Worm (Caenorhabditis elegans): ENCODE data around the gene C54H2.4.

ce11 chrX:5786193-5786592 lies 15.6 kb upstream of the C54H2.4 start, which contains the start of gene F46G11.6:
- TF ChIP-seq Y5F2A.4 (GFP tag; optimal IDR thresholded peaks at IDR 0.05) (no peak), fos-1 (tag; optimal IDR thresholded peaks at IDR 0.05) (no peak), ceh-20 (GFP tag; IDR thresholded peaks at IDR 0.05) (no peak), nhr-76 (tag; optimal IDR thresholded peaks at IDR 0.05) (no peak), jun-1 (tag; optimal IDR thresholded peaks at IDR 0.05) (no peak), egl-43 (GFP tag; IDR thresholded peaks at IDR 0.05) (no peak), pqm-1 (tag; optimal IDR thresholded peaks at IDR 0.05) (no peak), F10B5.3 (tag; optimal IDR thresholded peaks at IDR 0.05) (no peak), egl-27 (tag; optimal IDR thresholded peaks at IDR 0.05) (no peak), Y75B8A.6 (GFP tag; IDR thresholded peaks at IDR 0.05) (no peak), mdl-1 (tag; optimal IDR thresholded peaks at IDR 0.05) (no peak), ztf-11 (tag; optimal IDR thresholded peaks at IDR 0.05) (no peak), nhr-25 (tag; optimal IDR thresholded peaks at IDR 0.05; ENCODE audit: borderline replicate concordance, insufficient read depth) (no peak)

Measured in whole organism, L4 larva.